Worm (Caenorhabditis elegans) whole organism, L4 larva: ENCODE measurements around the gene cal-4.
A peak's percentile ranks its signal among the peaks of the same experiment; 100 is the strongest.

Experiments used
- D1046.2 ChIP-seq: fragments of 200-800 bp; sonication (Bioruptor generic); IDR thresholded peaks from 2 replicates; pipeline ENCODE4 v1.3.6; 2022; ENCODE audit warnings: missing genetic modification characterization, missing compliant biosample characterization
- F26F4.8 ChIP-seq: fragments of 200-800 bp; sonication (Bioruptor generic); conservative IDR thresholded peaks from 2 replicates; pipeline ENCODE4 v1.3.6; 2022; ENCODE audit warnings: missing genetic modification characterization, missing compliant biosample characterization
- F49E8.2 ChIP-seq: sonication (generic microtip); optimal IDR thresholded peaks from 2 replicates; lab custom pipeline; 2016; ENCODE audit warnings: missing compliant biosample characterization, mild to moderate bottlenecking, missing genetic modification characterization, borderline replicate concordance
- Y48G9A.11 ChIP-seq: fragments of 200-800 bp; sonication (Bioruptor generic); IDR thresholded peaks from 2 replicates; pipeline ENCODE4 v1.3.6; 2022; ENCODE audit warnings: missing genetic modification reagents, missing genetic modification characterization, missing compliant biosample characterization
- aha-1 ChIP-seq: fragments of 150-350 bp; peaks from one replicate; lab custom pipeline; 2014; ENCODE audit warnings: missing biosample characterization, missing genetic modification characterization
- arid-1 ChIP-seq: fragments of 200-800 bp; sonication (Bioruptor generic); conservative IDR thresholded peaks from 2 replicates; pipeline ENCODE4 v1.3.6; 2022; ENCODE audit warnings: missing genetic modification reagents, missing genetic modification characterization, missing compliant biosample characterization
- ceh-44 ChIP-seq: fragments of 200-800 bp; sonication (Bioruptor generic); IDR thresholded peaks from 2 replicates; pipeline ENCODE4 v1.3.6; 2022; ENCODE audit warnings: missing genetic modification reagents, missing genetic modification characterization, missing compliant biosample characterization
- ces-1 ChIP-seq: fragments of 150-350 bp; sonication (generic microtip); optimal IDR thresholded peaks from 4 replicates; lab custom pipeline; 2014; ENCODE audit warnings: missing biosample characterization, missing genetic modification reagents, missing genetic modification characterization
- dmd-8 ChIP-seq: fragments of 200-800 bp; sonication (Bioruptor generic); IDR thresholded peaks from 2 replicates; pipeline ENCODE4 v1.3.6; 2022; ENCODE audit warnings: missing genetic modification characterization, missing compliant biosample characterization
- dmd-9 ChIP-seq: fragments of 200-800 bp; sonication (Bioruptor generic); IDR thresholded peaks from 2 replicates; pipeline ENCODE4 v1.3.6; 2022; ENCODE audit warnings: missing genetic modification reagents, missing genetic modification characterization, missing compliant biosample characterization
- gei-8 ChIP-seq: fragments of 200-800 bp; sonication (Bioruptor generic); optimal IDR thresholded peaks from 2 replicates; lab custom pipeline; 2018; ENCODE audit warnings: mild to moderate bottlenecking, missing genetic modification characterization, missing compliant biosample characterization
- lim-7 ChIP-seq: fragments of 200-800 bp; sonication (Bioruptor generic); IDR thresholded peaks from 2 replicates; pipeline ENCODE4 v1.3.6; 2022; ENCODE audit warnings: missing genetic modification characterization, missing compliant biosample characterization
- lin-15B ChIP-seq: fragments of 150-350 bp; sonication (generic microtip); optimal IDR thresholded peaks from 3 replicates; lab custom pipeline; 2014; ENCODE audit warnings: missing biosample characterization, missing genetic modification characterization
- madf-5 ChIP-seq, 2 experiments: fragments of 200-800 bp; sonication (Bioruptor generic); IDR thresholded peaks; 2 replicates each; pipeline ENCODE4 v1.3.6; 2022; ENCODE audit warnings: missing compliant biosample characterization in 2 of 2, missing genetic modification characterization in 2 of 2
- mdt-29 ChIP-seq: fragments of 200-800 bp; sonication (Bioruptor generic); IDR thresholded peaks from 2 replicates; pipeline ENCODE4 v1.3.6; 2022; ENCODE audit warnings: missing genetic modification reagents, missing genetic modification characterization, missing compliant biosample characterization
- nhr-102 ChIP-seq: sonication (generic microtip); optimal IDR thresholded peaks from 2 replicates; lab custom pipeline; 2016; ENCODE audit warnings: mild to moderate bottlenecking, missing genetic modification characterization, moderate library complexity, missing compliant biosample characterization
- nhr-42 ChIP-seq: fragments of 200-800 bp; sonication (Bioruptor generic); IDR thresholded peaks from 2 replicates; pipeline ENCODE4 v1.3.6; 2022; ENCODE audit warnings: missing genetic modification characterization, missing compliant biosample characterization
- nhr-48 ChIP-seq: sonication (generic microtip); optimal IDR thresholded peaks from 2 replicates; lab custom pipeline; 2016; ENCODE audit warnings: mild to moderate bottlenecking, missing genetic modification characterization, missing compliant biosample characterization
- nhr-6 ChIP-seq: fragments of 150-350 bp; optimal IDR thresholded peaks from 2 replicates; lab custom pipeline; 2014; ENCODE audit warnings: missing biosample characterization, missing genetic modification characterization
- saeg-2 ChIP-seq: fragments of 200-800 bp; sonication (Bioruptor generic); IDR thresholded peaks from 2 replicates; pipeline ENCODE4 v1.3.6; 2022; ENCODE audit warnings: missing genetic modification reagents, missing genetic modification characterization, missing compliant biosample characterization
- sdz-12 ChIP-seq: fragments of 200-800 bp; sonication (Bioruptor generic); optimal IDR thresholded peaks from 2 replicates; lab custom pipeline; 2018; ENCODE audit warnings: mild to moderate bottlenecking, missing genetic modification characterization, missing compliant biosample characterization
- skn-1 ChIP-seq: fragments of 150-350 bp; optimal IDR thresholded peaks from 2 replicates; lab custom pipeline; 2014; ENCODE audit warnings: missing biosample characterization, missing genetic modification characterization
- snpc-1.2 ChIP-seq: fragments of 200-800 bp; sonication (Bioruptor generic); IDR thresholded peaks from 2 replicates; pipeline ENCODE4 v1.3.6; 2022; ENCODE audit warnings: missing genetic modification reagents, missing genetic modification characterization, missing compliant biosample characterization
- spr-3 ChIP-seq: fragments of 200-800 bp; sonication (Bioruptor generic); optimal IDR thresholded peaks from 2 replicates; lab custom pipeline; 2018; ENCODE audit warnings: mild to moderate bottlenecking, missing genetic modification characterization, missing compliant biosample characterization
- unc-130 ChIP-seq: sonication (generic microtip); optimal IDR thresholded peaks from 2 replicates; lab custom pipeline; 2016; ENCODE audit warnings: missing genetic modification reagents, missing genetic modification characterization, missing compliant biosample characterization
- unc-62 ChIP-seq, 3 experiments: fragments of 150-350 bp in 1 of 3; sonication (generic microtip); optimal IDR thresholded peaks in 2 of 3; peaks in 1 of 3; 1 replicate in 1 of 3; 2 replicates in 2 of 3; lab custom pipeline; 2014 to 2017; ENCODE audit warnings: missing biosample characterization in 3 of 3, missing genetic modification characterization in 3 of 3, missing genetic modification reagents in 3 of 3, missing genotype in 1 of 3
- vab-7 ChIP-seq: fragments of 200-800 bp; sonication (Bioruptor generic); IDR thresholded peaks from 2 replicates; pipeline ENCODE4 v1.3.6; 2022; ENCODE audit warnings: missing genetic modification reagents, missing genetic modification characterization, missing compliant biosample characterization

cal-4 gene

ce11 chrIV:10548546-10548945 lies 27.3 kb downstream of the cal-4 start:
- peak; percentile 70; the same call in 1 of the 2 replicates for TF ChIP-seq lim-7
- peak; percentile 62; the same call in 1 of the 2 replicates for TF ChIP-seq Y48G9A.11 (GFP tag; lab: Robert Waterston, UW)
- TF ChIP-seq dmd-8 (GFP tag; lab: Robert Waterston, UW): 0 out of 2 replicates have a peak, but pooled peaks have one; percentile 52
- peak; percentile 66 for TF ChIP-seq vab-7 (GFP tag; lab: Robert Waterston, UW)
- TF ChIP-seq arid-1: 0 out of 2 replicates have a peak, but pooled peaks have one; percentile 30

ce11 chrIV:10552993-10553392 lies 31.8 kb downstream of the cal-4 start:
- peak; percentile 97 for TF ChIP-seq Y48G9A.11 (GFP tag; lab: Robert Waterston, UW)

ce11 chrIV:10554947-10555346 lies 33.7 kb downstream of the cal-4 start, which contains the start of gene zim-2:
zim-2 (plus strand) TSS chrIV:10555247.
- TF ChIP-seq unc-62 (GFP tag; optimal IDR thresholded peaks at IDR 0.05 in 1 of 2; lab: Kevin White, UChicago): peak in 1 of 2 experiments; percentile 43
- TF ChIP-seq unc-62 (tag; optimal IDR thresholded peaks at IDR 0.05; lab: Kevin White, UChicago): no peak
- TF ChIP-seq madf-5 (GFP tag; IDR thresholded peaks at IDR 0.05; lab: Robert Waterston, UW): no peak

- TF ChIP-seq F26F4.8 (GFP tag; lab: Robert Waterston, UW) (no peak), aha-1 (no peak), snpc-1.2 (GFP tag; lab: Robert Waterston, UW) (no peak), F49E8.2 (no peak), skn-1 (tag; lab: Kevin White, UChicago) (no peak), saeg-2 (GFP tag; lab: Robert Waterston, UW) (no peak), spr-3 (GFP tag; lab: Kevin White, UChicago) (no peak), nhr-42 (no peak), dmd-9 (no peak), nhr-6 (tag; lab: Kevin White, UChicago) (no peak), unc-130 (no peak), nhr-48 (tag; lab: Kevin White, UChicago) (no peak), D1046.2 (GFP tag; lab: Robert Waterston, UW) (no peak), nhr-102 (tag; lab: Kevin White, UChicago) (no peak), gei-8 (GFP tag; lab: Kevin White, UChicago) (no peak), lin-15B (tag; lab: Kevin White, UChicago) (no peak)
Measured at ce11 chrIV:10558415-10558814, 37.2 kb downstream of the cal-4 start, which contains the start of gene zim-3. zim-3 (plus strand) TSS chrIV:10558715.

ce11 chrIV:10561605-10562004 lies 40.4 kb downstream of the cal-4 start, which contains the start of gene him-8:
him-8 (plus strand) TSS chrIV:10561905.
- TF ChIP-seq saeg-2 (GFP tag; lab: Robert Waterston, UW): no peak

ce11 chrIV:10564613-10565012 lies 43.4 kb downstream of the cal-4 start:
- peak; percentile 97 for TF ChIP-seq aha-1
- no peak for TF ChIP-seq F26F4.8 (GFP tag; lab: Robert Waterston, UW)

- TF ChIP-seq ceh-44 (GFP tag; lab: Robert Waterston, UW) (no peak), mdt-29 (GFP tag; lab: Robert Waterston, UW) (no peak), ces-1 (GFP tag; lab: Kevin White, UChicago) (peak; percentile 68)
Measured at ce11 chrIV:10565282-10565681, 44.1 kb downstream of the cal-4 start.

ce11 chrIV:10567822-10568221 lies 46.6 kb downstream of the cal-4 start:
- TF ChIP-seq unc-62 (GFP tag; optimal IDR thresholded peaks at IDR 0.05 in 1 of 2; lab: Kevin White, UChicago): peak in 1 of 2 experiments; percentile 95
- no peak for TF ChIP-seq unc-62 (tag; optimal IDR thresholded peaks at IDR 0.05; lab: Kevin White, UChicago)
- TF ChIP-seq sdz-12 (GFP tag; lab: Kevin White, UChicago): no peak
